Worm (Caenorhabditis elegans) whole organism, young adult: ENCODE measurements around the gene F23F1.5.

ENCODE experiments used
- F22D6.2 ChIP-seq: sonication (generic microtip); optimal IDR thresholded peaks from 2 replicates; lab custom pipeline; 2016; ENCODE audit warnings: mild to moderate bottlenecking, missing genetic modification characterization, missing compliant biosample characterization
- F49E8.2 ChIP-seq: sonication (generic microtip); optimal IDR thresholded peaks from 3 replicates; lab custom pipeline; 2017; ENCODE audit warnings: missing genetic modification characterization, mild to moderate bottlenecking, missing compliant biosample characterization, antibody characterized with exemption, moderate library complexity; ENCODE audit not compliant: insufficient read depth
- Y53G8AR.9 ChIP-seq: fragments of 200-800 bp; sonication (Bioruptor generic); conservative IDR thresholded peaks from 2 replicates; pipeline ENCODE4 v1.3.6; 2022; ENCODE audit warnings: missing genetic modification reagents, missing genetic modification characterization, missing compliant biosample characterization
- Y67H2A.10 ChIP-seq: fragments of 200-800 bp; sonication (Bioruptor generic); conservative IDR thresholded peaks from 2 replicates; pipeline ENCODE4 v1.3.6; 2022; ENCODE audit warnings: missing genetic modification reagents, missing genetic modification characterization, missing compliant biosample characterization
- hmg-1.2 ChIP-seq: fragments of 200-800 bp; sonication (Bioruptor generic); IDR thresholded peaks from 2 replicates; pipeline ENCODE4 v1.3.6; 2022; ENCODE audit warnings: missing genetic modification reagents, missing genetic modification characterization, missing compliant biosample characterization
- hmg-20 ChIP-seq: fragments of 200-800 bp; sonication (Bioruptor generic); IDR thresholded peaks from 2 replicates; pipeline ENCODE4 v1.3.6; 2022; ENCODE audit warnings: missing genetic modification reagents, missing genetic modification characterization, missing compliant biosample characterization
- let-607 ChIP-seq, 2 experiments: fragments of 200-800 bp in 1 of 2; sonication (Bioruptor generic) in 1 of 2; sonication (generic microtip) in 1 of 2; optimal IDR thresholded peaks; 2 replicates each; lab custom pipeline; 2016 to 2018; ENCODE audit warnings: mild to moderate bottlenecking in 2 of 2, missing compliant biosample characterization in 2 of 2, missing genetic modification characterization in 2 of 2, moderate library complexity in 2 of 2, missing genotype in 1 of 2
- nhr-120 ChIP-seq: fragments of 200-800 bp; sonication (Bioruptor generic); IDR thresholded peaks from 2 replicates; pipeline ENCODE4 v1.3.6; 2022; ENCODE audit warnings: missing genetic modification characterization, missing compliant biosample characterization
- nhr-90 ChIP-seq: sonication (generic microtip); optimal IDR thresholded peaks from 2 replicates; lab custom pipeline; 2016; ENCODE audit warnings: missing genotype, mild to moderate bottlenecking, missing genetic modification characterization, missing compliant biosample characterization
- rec-8 ChIP-seq, 2 experiments: sonication (generic microtip); optimal IDR thresholded peaks; 2 replicates each; lab custom pipeline; 2016; ENCODE audit warnings: mild to moderate bottlenecking in 2 of 2, missing genetic modification characterization in 2 of 2, missing genetic modification reagents in 2 of 2, missing genotype in 2 of 2, missing biosample characterization in 1 of 2, missing compliant biosample characterization in 1 of 2, moderate library complexity in 1 of 2
- unc-130 ChIP-seq: sonication (generic microtip); optimal IDR thresholded peaks from 2 replicates; lab custom pipeline; 2016; ENCODE audit warnings: missing genetic modification reagents, missing genetic modification characterization, missing compliant biosample characterization
- ztf-26 ChIP-seq: sonication (generic microtip); optimal IDR thresholded peaks from 2 replicates; lab custom pipeline; 2017; ENCODE audit warnings: missing genetic modification characterization, missing compliant biosample characterization
- ztf-6 ChIP-seq: fragments of 200-800 bp; sonication (Bioruptor generic); IDR thresholded peaks from 2 replicates; pipeline ENCODE4 v1.3.6; 2022; ENCODE audit warnings: missing genetic modification reagents, missing genetic modification characterization, missing compliant biosample characterization

- no peak for TF ChIP-seq nhr-90 (tag; lab: Kevin White, UChicago)
- no peak for TF ChIP-seq F22D6.2 (tag; lab: Kevin White, UChicago)
- no peak for TF ChIP-seq rec-8 (tag; optimal IDR thresholded peaks at IDR 0.05; lab: Kevin White, UChicago)
- no peak for TF ChIP-seq hmg-20
- TF ChIP-seq nhr-120 (GFP tag; lab: Robert Waterston, UW): no peak
- no peak for TF ChIP-seq ztf-26 (tag; lab: Kevin White, UChicago)
- no peak for TF ChIP-seq ztf-6 (GFP tag; lab: Robert Waterston, UW)
- no peak for TF ChIP-seq Y67H2A.10 (GFP tag; lab: Robert Waterston, UW)
- no peak for TF ChIP-seq unc-130 (GFP tag; lab: Kevin White, UChicago)
- TF ChIP-seq F49E8.2: no peak
- no peak for TF ChIP-seq Y53G8AR.9 (GFP tag; lab: Robert Waterston, UW)
- no peak for TF ChIP-seq let-607 (tag; optimal IDR thresholded peaks at IDR 0.05; lab: Kevin White, UChicago)
- no peak for TF ChIP-seq hmg-1.2
These were observed 5.8 kb upstream of the F23F1.5 start, which contains the start of gene F23F1.6 for ce11 chrII:37213-37612.
